Worm (Caenorhabditis elegans) whole organism, L4 larva: ENCODE results near the gene fbxb-74.

Experiments
- F10B5.3 ChIP-seq: sonication (generic microtip); optimal IDR thresholded peaks from 2 replicates; lab custom pipeline; 2016; ENCODE audit warnings: mild to moderate bottlenecking, missing genetic modification characterization, missing compliant biosample characterization
- ama-1 ChIP-seq: fragments of 150-350 bp; optimal IDR thresholded peaks from 2 replicates; lab custom pipeline; 2014; ENCODE audit warnings: inconsistent platforms, mixed read lengths
- arid-1 ChIP-seq: fragments of 200-800 bp; sonication (Bioruptor generic); conservative IDR thresholded peaks from 2 replicates; pipeline ENCODE4 v1.3.6; 2022; ENCODE audit warnings: missing genetic modification reagents, missing genetic modification characterization, missing compliant biosample characterization
- fkh-10 ChIP-seq: fragments of 150-350 bp; optimal IDR thresholded peaks from 2 replicates; lab custom pipeline; 2014; ENCODE audit warnings: missing biosample characterization, missing genetic modification reagents, missing genetic modification characterization
- nhr-10 ChIP-seq: fragments of 150-350 bp; optimal IDR thresholded peaks from 2 replicates; lab custom pipeline; 2014; ENCODE audit warnings: missing biosample characterization, missing genetic modification characterization
- nhr-77 ChIP-seq: fragments of 150-350 bp; optimal IDR thresholded peaks from 2 replicates; lab custom pipeline; 2014; ENCODE audit warnings: missing biosample characterization, missing genetic modification characterization
- spr-1 ChIP-seq: sonication (generic microtip); optimal IDR thresholded peaks from 2 replicates; lab custom pipeline; 2016; ENCODE audit warnings: mild to moderate bottlenecking, missing genetic modification characterization, missing compliant biosample characterization

DNA sequence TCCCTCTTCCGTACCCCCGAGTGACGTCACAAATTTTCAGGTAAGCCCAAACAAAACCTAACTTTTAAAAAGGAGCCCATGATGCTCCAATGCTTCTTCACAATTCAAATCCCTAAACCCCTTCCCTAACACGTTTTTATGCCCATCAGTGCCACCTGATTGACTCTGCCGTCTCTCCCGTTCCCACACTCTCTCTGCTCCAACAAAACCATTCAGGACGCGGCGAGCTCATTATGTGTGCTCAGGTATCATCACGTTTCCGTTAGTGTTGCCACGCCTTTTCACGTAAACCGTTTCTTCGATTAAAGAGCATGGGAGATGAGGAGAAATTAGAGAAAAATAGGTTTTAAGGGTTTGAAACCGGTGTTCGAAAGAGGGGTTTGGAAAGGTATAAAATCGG, 24.0 kb upstream of the fbxb-74 start, which contains the start of gene M01H9.2:
- TF ChIP-seq nhr-77, result no peak
- TF ChIP-seq spr-1 (tag; lab: Kevin White, UChicago), result no peak
- no peak for TF ChIP-seq fkh-10 (GFP tag; lab: Kevin White, UChicago)
- no peak for TF ChIP-seq nhr-10 (tag; lab: Kevin White, UChicago)
- TF ChIP-seq arid-1 (GFP tag; lab: Robert Waterston, UW), result no peak
- TF ChIP-seq ama-1 (lab: Kevin White, UChicago), result no peak
- TF ChIP-seq F10B5.3, result no peak
